Worm (Caenorhabditis elegans) whole organism, L4 larva: ENCODE data around the gene copb-2.
A peak's percentile ranks its signal among the peaks of the same experiment; 100 is the strongest.

Experiments used
- R02D3.7 ChIP-seq: fragments of 150-350 bp; sonication (generic microtip); optimal IDR thresholded peaks from 3 replicates; lab custom pipeline; 2014; ENCODE audit warnings: missing biosample characterization, missing genetic modification characterization
- Y105C5A.15 ChIP-seq: fragments of 200-800 bp; sonication (Bioruptor generic); IDR thresholded peaks from 2 replicates; pipeline ENCODE4 v1.3.6; 2022; ENCODE audit warnings: missing genetic modification characterization, missing compliant biosample characterization
- aly-2 ChIP-seq: sonication (generic microtip); optimal IDR thresholded peaks from 2 replicates; lab custom pipeline; 2018; ENCODE audit warnings: missing biosample characterization, missing genetic modification characterization
- daf-12 ChIP-seq: fragments of 150-350 bp; optimal IDR thresholded peaks from 2 replicates; lab custom pipeline; 2014; ENCODE audit warnings: missing biosample characterization, missing genetic modification reagents, missing genetic modification characterization
- daf-8 ChIP-seq: fragments of 200-800 bp; sonication (Bioruptor generic); IDR thresholded peaks from 2 replicates; pipeline ENCODE4 v1.3.6; 2022; ENCODE audit warnings: missing genetic modification characterization, missing compliant biosample characterization
- fkh-10 ChIP-seq: fragments of 150-350 bp; optimal IDR thresholded peaks from 2 replicates; lab custom pipeline; 2014; ENCODE audit warnings: missing biosample characterization, missing genetic modification reagents, missing genetic modification characterization
- lin-13 ChIP-seq: fragments of 150-350 bp; optimal IDR thresholded peaks from 2 replicates; lab custom pipeline; 2014; ENCODE audit warnings: missing biosample characterization, missing genetic modification reagents, missing genetic modification characterization
- mep-1 ChIP-seq: fragments of 150-350 bp; sonication (generic microtip); optimal IDR thresholded peaks from 3 replicates; lab custom pipeline; 2014; ENCODE audit warnings: missing biosample characterization, missing genetic modification characterization
- unc-130 ChIP-seq: sonication (generic microtip); optimal IDR thresholded peaks from 2 replicates; lab custom pipeline; 2016; ENCODE audit warnings: missing genetic modification reagents, missing genetic modification characterization, missing compliant biosample characterization
- unc-62 ChIP-seq, 3 experiments: fragments of 150-350 bp in 1 of 3; sonication (generic microtip); optimal IDR thresholded peaks in 2 of 3; peaks in 1 of 3; 1 replicate in 1 of 3; 2 replicates in 2 of 3; lab custom pipeline; 2014 to 2017; ENCODE audit warnings: missing biosample characterization in 3 of 3, missing genetic modification characterization in 3 of 3, missing genetic modification reagents in 3 of 3, missing genotype in 1 of 3
- zag-1 ChIP-seq: fragments of 150-350 bp; optimal IDR thresholded peaks from 2 replicates; lab custom pipeline; 2014; ENCODE audit warnings: missing biosample characterization, missing genetic modification characterization

DNA sequence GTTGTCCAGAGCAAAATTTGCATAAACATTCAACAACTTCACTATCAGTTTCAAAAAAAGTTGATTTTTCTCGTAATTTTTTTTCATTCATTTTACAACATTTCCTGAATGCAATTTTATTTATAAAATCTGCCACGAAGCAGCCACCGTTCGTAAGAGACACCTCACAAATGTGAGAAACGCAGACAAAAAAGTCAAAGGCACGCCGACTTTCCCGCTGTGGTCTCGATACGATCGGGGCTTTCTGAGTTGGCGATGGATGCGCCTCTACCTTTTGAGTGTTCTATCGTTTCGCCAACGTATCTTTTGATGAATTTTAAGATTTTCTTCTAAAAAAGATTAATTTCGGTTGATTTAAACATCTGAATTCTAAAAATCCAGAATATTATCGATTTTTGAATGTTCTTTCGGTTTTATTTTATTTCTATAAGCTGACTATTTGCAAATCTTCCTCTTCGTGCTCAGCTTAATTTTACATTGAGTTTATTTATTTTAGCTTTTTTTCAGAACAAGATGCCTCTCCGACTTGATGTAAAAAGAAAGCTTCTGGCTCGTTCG lies at the start of gene copb-2:
- TF ChIP-seq Y105C5A.15 (GFP tag; lab: Robert Waterston, UW), result no peak
- no peak for TF ChIP-seq daf-12 (tag; lab: Kevin White, UChicago)
- no peak for TF ChIP-seq R02D3.7 (tag; lab: Kevin White, UChicago)
- TF ChIP-seq mep-1 (tag; lab: Kevin White, UChicago), result no peak
- TF ChIP-seq aly-2 (tag; lab: Kevin White, UChicago), result no peak
- no peak for TF ChIP-seq unc-62 (GFP tag; optimal IDR thresholded peaks at IDR 0.05 in 1 of 2; lab: Kevin White, UChicago)
- TF ChIP-seq unc-62 (tag; optimal IDR thresholded peaks at IDR 0.05; lab: Kevin White, UChicago), result no peak
- TF ChIP-seq fkh-10 (GFP tag; lab: Kevin White, UChicago), result no peak
- TF ChIP-seq unc-130 (GFP tag; lab: Kevin White, UChicago), result no peak
- TF ChIP-seq lin-13 (GFP tag; lab: Kevin White, UChicago), result peak; percentile 52
- no peak for TF ChIP-seq zag-1 (tag; lab: Kevin White, UChicago)
- TF ChIP-seq daf-8 (GFP tag; lab: Robert Waterston, UW), result no peak
